Fruit fly (Drosophila melanogaster): ENCODE results near the gene Mhc.
A peak's percentile ranks its signal among the peaks of the same experiment; 100 is the strongest.

The Mhc gene

dm6 chr2L:16815989-16816749 lies 49.8 kb downstream of the Mhc start, which contains the start of gene mdy (continued):
- TF ChIP-seq zen2 (GFP tag; IDR thresholded peaks at IDR 0.05; ENCODE audit: partially characterized antibody): no peak
- TF ChIP-seq CG14965 (GFP tag; optimal IDR thresholded peaks at IDR 0.05; ENCODE audit: borderline replicate concordance): no peak
- TF ChIP-seq CG10959 (GFP tag; IDR thresholded peaks at IDR 0.05): peak; percentile 26; the same call in 1 of the 2 replicates
- TF ChIP-seq nerfin-1 (tag; optimal IDR thresholded peaks at IDR 0.05): no peak
- TF ChIP-seq exex (tag; optimal IDR thresholded peaks at IDR 0.05): no peak
- peak; percentile 5 for TF ChIP-seq CG5180 (GFP tag; optimal IDR thresholded peaks at IDR 0.05)
- 0 out of 3 replicates have a peak, but pooled peaks have one; percentile 25 for TF ChIP-seq CG11093 (GFP tag; IDR thresholded peaks at IDR 0.05)
- TF ChIP-seq CG34224 (GFP tag; IDR thresholded peaks at IDR 0.05; ENCODE audit: partially characterized antibody): peak; percentile 30; the same call in 1 of the 3 replicates
- 0 out of 3 replicates have a peak, but pooled peaks have one; percentile 61 for TF ChIP-seq CG2199 (GFP tag; IDR thresholded peaks at IDR 0.05)
- peak; percentile 75 for TF ChIP-seq CoRest (tag; optimal IDR thresholded peaks at IDR 0.05)
- no peak for TF ChIP-seq NK7.1 (GFP tag; optimal IDR thresholded peaks at IDR 0.05)
- 0 out of 3 replicates have a peak, but pooled peaks have one; percentile 57 for TF ChIP-seq otp (GFP tag; IDR thresholded peaks at IDR 0.05)
- peak; percentile 70; the same call in 2 of the 3 replicates for TF ChIP-seq CG17361 (GFP tag; IDR thresholded peaks at IDR 0.05)
- peak; percentile 57 for TF ChIP-seq phol (tag; optimal IDR thresholded peaks at IDR 0.05)
- peak; percentile 45 for TF ChIP-seq CG10462 (GFP tag; optimal IDR thresholded peaks at IDR 0.05)
- TF ChIP-seq BtbVII (GFP tag; optimal IDR thresholded peaks at IDR 0.05): no peak
- no peak for TF ChIP-seq CG2889 (GFP tag; IDR thresholded peaks at IDR 0.05)
- TF ChIP-seq B-H2 (GFP tag; optimal IDR thresholded peaks at IDR 0.05): peak; percentile 24
- no peak for TF ChIP-seq run (tag; optimal IDR thresholded peaks at IDR 0.05)
- no peak; the same call in 1 of the 2 replicates for TF ChIP-seq wor (GFP tag; IDR thresholded peaks at IDR 0.05)
- TF ChIP-seq Aef1 (GFP tag; IDR thresholded peaks at IDR 0.05): peak; percentile 47; the same call in 2 of the 3 replicates
- peak in 1 of 2 experiments; percentile 45 for TF ChIP-seq eve (GFP tag; optimal IDR thresholded peaks at IDR 0.05)
- peak; percentile 35; the same call in 1 of the 2 replicates for TF ChIP-seq gsb (GFP tag; IDR thresholded peaks at IDR 0.05)
- TF ChIP-seq Dad (GFP tag; optimal IDR thresholded peaks at IDR 0.05): no peak
- TF ChIP-seq D (optimal IDR thresholded peaks at IDR 0.05): no peak
- TF ChIP-seq D (GFP tag; optimal IDR thresholded peaks at IDR 0.05): peak; percentile 52
- no peak for TF ChIP-seq C15 (GFP tag; IDR thresholded peaks at IDR 0.05)
- TF ChIP-seq sob (GFP tag; IDR thresholded peaks at IDR 0.05): peak; percentile 23; the same call in 1 of the 2 replicates
- TF ChIP-seq Atf6 (GFP tag; IDR thresholded peaks at IDR 0.05): peak; percentile 59; the same call in 1 of the 2 replicates
- TF ChIP-seq CG3163 (GFP tag; optimal IDR thresholded peaks at IDR 0.05): no peak
- TF ChIP-seq repo (GFP tag; optimal IDR thresholded peaks at IDR 0.05): peak; percentile 22
- peak; percentile 74 for TF ChIP-seq CG2116 (GFP tag; optimal IDR thresholded peaks at IDR 0.05)
- TF ChIP-seq chinmo (GFP tag; IDR thresholded peaks at IDR 0.05; ENCODE audit: partially characterized antibody): 0 out of 4 replicates have a peak, but pooled peaks have one; percentile 34
- 0 out of 2 replicates have a peak, but pooled peaks have one; percentile 6 for TF ChIP-seq danr (GFP tag; IDR thresholded peaks at IDR 0.05)
- TF ChIP-seq HmgZ (tag; optimal IDR thresholded peaks at IDR 0.05): peak; percentile 55
- TF ChIP-seq H15 (GFP tag; IDR thresholded peaks at IDR 0.05): peak; percentile 36; the same call in 1 of the 3 replicates
- no peak for TF ChIP-seq ham (GFP tag; IDR thresholded peaks at IDR 0.05)
- 0 out of 2 replicates have a peak, but pooled peaks have one; percentile 9 for TF ChIP-seq Rx (GFP tag; IDR thresholded peaks at IDR 0.05)
- peak; percentile 45 for TF ChIP-seq CG33557 (GFP tag; optimal IDR thresholded peaks at IDR 0.05)
- TF ChIP-seq CG10267 (tag; optimal IDR thresholded peaks at IDR 0.05): peak; percentile 62
- peak; percentile 5 for TF ChIP-seq Side (GFP tag; optimal IDR thresholded peaks at IDR 0.05)
- TF ChIP-seq wek (GFP tag; optimal IDR thresholded peaks at IDR 0.05): no peak
- TF ChIP-seq CG10147 (GFP tag; optimal IDR thresholded peaks at IDR 0.05): no peak
- TF ChIP-seq CG8359 (GFP tag; optimal IDR thresholded peaks at IDR 0.05; ENCODE audit: borderline replicate concordance): no peak
- no peak for TF ChIP-seq kah (GFP tag; optimal IDR thresholded peaks at IDR 0.05)
- no peak; the same call in 1 of the 2 replicates for TF ChIP-seq CG32767 (GFP tag; IDR thresholded peaks at IDR 0.05)
- peak; percentile 45 to 53 for TF ChIP-seq Hr51 (GFP tag; optimal IDR thresholded peaks at IDR 0.05)
- TF ChIP-seq Kr (GFP tag; optimal IDR thresholded peaks at IDR 0.05): peak; percentile 97

Measured in whole organism, embryonic.